Worm (Caenorhabditis elegans): ENCODE measurements around the gene clp-2.

Gene clp-2

ce11 chrIII:4693281-4693680 is 10.5 kb downstream of the clp-2 start, which contains the start of gene nifk-1:
nifk-1 (minus strand) TSS chrIII:4693307.
- TF ChIP-seq R02D3.7 (tag; optimal IDR thresholded peaks at IDR 0.05) (peak; percentile 8), nhr-43 (tag; optimal IDR thresholded peaks at IDR 0.05; ENCODE audit: poor library complexity, severe bottlenecking) (peak; percentile 6), unc-62 (GFP tag; optimal IDR thresholded peaks at IDR 0.05) (no peak), jun-1 (tag; optimal IDR thresholded peaks at IDR 0.05) (peak; percentile 64), nfya-1 (tag; optimal IDR thresholded peaks at IDR 0.05; ENCODE audit: insufficient read depth) (peak; percentile 65), nhr-23 (tag; optimal IDR thresholded peaks at IDR 0.05) (peak; percentile 80), ceh-28 (tag; optimal IDR thresholded peaks at IDR 0.05) (peak; percentile 8), lin-15B (tag; optimal IDR thresholded peaks at IDR 0.05) (peak; percentile 70), ama-1 (optimal IDR thresholded peaks at IDR 0.05) (peak; percentile 1), elt-2 (tag; optimal IDR thresholded peaks at IDR 0.05) (peak; percentile 67), snpc-4 (tag; optimal IDR thresholded peaks at IDR 0.05) (peak; percentile 80), daf-12 (tag; optimal IDR thresholded peaks at IDR 0.05) (no peak), pqm-1 (tag; optimal IDR thresholded peaks at IDR 0.05) (peak; percentile 12), nhr-25 (tag; optimal IDR thresholded peaks at IDR 0.05) (peak; percentile 54), lin-39 (tag; optimal IDR thresholded peaks at IDR 0.05) (peak; percentile 55), pha-4 (tag; optimal IDR thresholded peaks at IDR 0.05) (peak; percentile 86), egl-27 (tag; optimal IDR thresholded peaks at IDR 0.05) (no peak), nhr-11 (tag; optimal IDR thresholded peaks at IDR 0.05) (no peak), hmg-11 (tag; optimal IDR thresholded peaks at IDR 0.05) (peak; percentile 74)

- TF ChIP-seq egl-27 (tag; optimal IDR thresholded peaks at IDR 0.05) (peak; percentile 60), nhr-43 (tag; optimal IDR thresholded peaks at IDR 0.05; ENCODE audit: poor library complexity, severe bottlenecking) (peak; percentile 90), unc-62 (GFP tag; optimal IDR thresholded peaks at IDR 0.05) (no peak), nhr-237 (tag; optimal IDR thresholded peaks at IDR 0.05) (no peak), lin-39 (tag; optimal IDR thresholded peaks at IDR 0.05) (peak; percentile 89), nhr-28 (tag; optimal IDR thresholded peaks at IDR 0.05) (no peak), ama-1 (optimal IDR thresholded peaks at IDR 0.05) (peak; percentile 42), R02D3.7 (tag; optimal IDR thresholded peaks at IDR 0.05) (no peak), nhr-12 (tag; optimal IDR thresholded peaks at IDR 0.05) (no peak), elt-2 (tag; optimal IDR thresholded peaks at IDR 0.05) (peak; percentile 52), zag-1 (tag; optimal IDR thresholded peaks at IDR 0.05) (no peak), egl-5 (tag; optimal IDR thresholded peaks at IDR 0.05) (peak; percentile 29), fkh-10 (GFP tag; optimal IDR thresholded peaks at IDR 0.05) (no peak), pha-4 (tag; optimal IDR thresholded peaks at IDR 0.05) (peak; percentile 81), fkh-2 (tag; optimal IDR thresholded peaks at IDR 0.05) (no peak), nhr-11 (tag; optimal IDR thresholded peaks at IDR 0.05) (no peak), skn-1 (tag; optimal IDR thresholded peaks at IDR 0.05) (peak; percentile 79), nhr-25 (tag; optimal IDR thresholded peaks at IDR 0.05) (peak; percentile 66), aly-2 (tag; optimal IDR thresholded peaks at IDR 0.05) (no peak), jun-1 (tag; optimal IDR thresholded peaks at IDR 0.05) (peak; percentile 56), elt-1 (tag; optimal IDR thresholded peaks at IDR 0.05) (no peak), ceh-82 (tag; optimal IDR thresholded peaks at IDR 0.05) (no peak), nhr-77 (tag; optimal IDR thresholded peaks at IDR 0.05) (no peak), daf-12 (tag; optimal IDR thresholded peaks at IDR 0.05) (no peak), snpc-4 (tag; optimal IDR thresholded peaks at IDR 0.05) (no peak), nhr-67 (tag; optimal IDR thresholded peaks at IDR 0.05) (no peak), tbx-2 (tag; optimal IDR thresholded peaks at IDR 0.05) (peak; percentile 57), mml-1 (tag; optimal IDR thresholded peaks at IDR 0.05) (no peak), eor-1 (tag; optimal IDR thresholded peaks at IDR 0.05) (no peak), ztf-11 (tag; optimal IDR thresholded peaks at IDR 0.05) (no peak), lin-15B (tag; optimal IDR thresholded peaks at IDR 0.05) (peak; percentile 28), nfya-1 (tag; optimal IDR thresholded peaks at IDR 0.05; ENCODE audit: insufficient read depth) (peak; percentile 73), hmg-11 (tag; optimal IDR thresholded peaks at IDR 0.05) (no peak), sea-2 (GFP tag; optimal IDR thresholded peaks at IDR 0.05) (no peak), elt-3 (tag; optimal IDR thresholded peaks at IDR 0.05) (peak in 1 of 3 experiments; percentile 65), fos-1 (tag; optimal IDR thresholded peaks at IDR 0.05) (no peak), unc-39 (tag; optimal IDR thresholded peaks at IDR 0.05) (no peak), lsy-12 (tag; optimal IDR thresholded peaks at IDR 0.05) (peak; percentile 43), nhr-76 (tag; optimal IDR thresholded peaks at IDR 0.05) (peak; percentile 20), mdl-1 (tag; optimal IDR thresholded peaks at IDR 0.05) (peak; percentile 26), ceh-16 (tag; optimal IDR thresholded peaks at IDR 0.05) (no peak), ceh-9 (tag; optimal IDR thresholded peaks at IDR 0.05) (no peak), ZK546.5 (tag; optimal IDR thresholded peaks at IDR 0.05) (no peak), nhr-23 (tag; optimal IDR thresholded peaks at IDR 0.05) (no peak), ztf-4 (tag; optimal IDR thresholded peaks at IDR 0.05) (peak; percentile 40), ceh-28 (tag; optimal IDR thresholded peaks at IDR 0.05) (no peak), pqm-1 (tag; optimal IDR thresholded peaks at IDR 0.05) (peak; percentile 38)
These were observed 14.2 kb downstream of the clp-2 start for ce11 chrIII:4689595-4689994.

Measured in whole organism, L3 larva.